Fruit fly (Drosophila melanogaster): ENCODE results near the gene Atg16.

The Atg16 gene

DNA sequence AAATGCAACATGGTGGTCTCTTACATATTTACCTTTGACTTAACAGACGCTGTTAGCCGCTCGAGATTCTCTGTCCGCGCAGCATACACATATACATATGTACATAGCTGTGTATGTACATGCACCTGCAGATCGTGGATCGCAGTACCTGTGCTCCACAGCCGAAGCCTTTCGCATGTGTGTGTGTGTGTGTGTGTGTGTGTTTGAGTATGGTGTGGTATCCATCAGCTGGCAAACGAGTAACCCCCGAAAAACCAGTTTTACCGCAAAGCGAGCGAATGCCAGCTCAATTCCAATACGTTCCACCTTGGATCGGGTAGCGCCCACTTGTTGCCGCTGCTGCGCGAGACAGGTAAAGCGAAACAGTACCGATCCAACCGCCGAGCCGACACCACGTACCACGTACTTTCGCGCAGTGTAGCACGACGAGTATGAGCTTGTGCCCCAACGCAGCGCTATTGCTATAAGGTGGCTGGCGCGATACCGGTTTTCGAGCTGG lies 6.4 kb upstream of the Atg16 start, which contains the start of gene Cad99C (continued):
- no peak for TF ChIP-seq Myb (GFP tag; optimal IDR thresholded peaks at IDR 0.05)
- peak; percentile 14 for TF ChIP-seq CG17829 (tag; optimal IDR thresholded peaks at IDR 0.05)
- peak; percentile 35; the same call in 1 of the 2 replicates for TF ChIP-seq unc-4 (GFP tag; IDR thresholded peaks at IDR 0.05; ENCODE audit: partially characterized antibody)
- TF ChIP-seq grn (GFP tag; optimal IDR thresholded peaks at IDR 0.05), result no peak
- TF ChIP-seq ci (GFP tag; IDR thresholded peaks at IDR 0.05), result peak; percentile 24; the same call in 1 of the 3 replicates
- peak in 1 of 2 experiments; percentile 27 for TF ChIP-seq Hr78 (GFP tag; optimal IDR thresholded peaks at IDR 0.05)
- TF ChIP-seq CG10543 (GFP tag; optimal IDR thresholded peaks at IDR 0.05), result peak; percentile 79
- TF ChIP-seq zfh1 (GFP tag; IDR thresholded peaks at IDR 0.05), result 0 out of 3 replicates have a peak, but pooled peaks have one; percentile 16
- TF ChIP-seq chn (GFP tag; optimal IDR thresholded peaks at IDR 0.05), result peak; percentile 31
- no peak for TF ChIP-seq PHDP (tag; optimal IDR thresholded peaks at IDR 0.05)
- no peak for TF ChIP-seq CG32767 (GFP tag; IDR thresholded peaks at IDR 0.05)
- peak; percentile 98 for TF ChIP-seq chinmo (GFP tag; IDR thresholded peaks at IDR 0.05; ENCODE audit: partially characterized antibody)
- peak; percentile 90 for TF ChIP-seq Deaf1 (tag; optimal IDR thresholded peaks at IDR 0.05)
- 0 out of 2 replicates have a peak, but pooled peaks have one; percentile 9 for TF ChIP-seq CG42726 (GFP tag; IDR thresholded peaks at IDR 0.05; ENCODE audit: partially characterized antibody)
- no peak for TF ChIP-seq sima (GFP tag; optimal IDR thresholded peaks at IDR 0.05)
- TF ChIP-seq zfh2 (GFP tag; optimal IDR thresholded peaks at IDR 0.05), result no peak
- TF ChIP-seq CG7987 (GFP tag; optimal IDR thresholded peaks at IDR 0.05), result peak; percentile 38
- peak; percentile 89 for TF ChIP-seq kah (GFP tag; optimal IDR thresholded peaks at IDR 0.05)
- TF ChIP-seq CG7839 (tag; optimal IDR thresholded peaks at IDR 0.05), result peak; percentile 5
- TF ChIP-seq CG10979 (tag; optimal IDR thresholded peaks at IDR 0.05), result no peak
- TF ChIP-seq chif (GFP tag; optimal IDR thresholded peaks at IDR 0.05), result no peak
- no peak for TF ChIP-seq Hr51 (GFP tag; optimal IDR thresholded peaks at IDR 0.05)
- TF ChIP-seq pfk (GFP tag; optimal IDR thresholded peaks at IDR 0.05), result peak; percentile 92
- peak; percentile 60 for TF ChIP-seq p53 (GFP tag; optimal IDR thresholded peaks at IDR 0.05)
- TF ChIP-seq CG2116 (GFP tag; optimal IDR thresholded peaks at IDR 0.05), result no peak
- TF ChIP-seq HHEX (GFP tag; optimal IDR thresholded peaks at IDR 0.05), result peak; percentile 31
- no peak for TF ChIP-seq BtbVII (GFP tag; optimal IDR thresholded peaks at IDR 0.05)
- no peak for TF ChIP-seq CG14965 (GFP tag; optimal IDR thresholded peaks at IDR 0.05; ENCODE audit: borderline replicate concordance)
- no peak for TF ChIP-seq CrebB (tag; optimal IDR thresholded peaks at IDR 0.05)
- TF ChIP-seq CG4820 (GFP tag; optimal IDR thresholded peaks at IDR 0.05), result no peak
- peak; percentile 44; the same call in 1 of the 2 replicates for TF ChIP-seq Bgb (GFP tag; IDR thresholded peaks at IDR 0.05; ENCODE audit: partially characterized antibody)
- TF ChIP-seq MBD-R2 (GFP tag; IDR thresholded peaks at IDR 0.05), result peak; percentile 22; the same call in 1 of the 2 replicates
- TF ChIP-seq pan (optimal IDR thresholded peaks at IDR 0.05), result no peak
- TF ChIP-seq pan (GFP tag; optimal IDR thresholded peaks at IDR 0.05 in 1 of 2, IDR thresholded peaks at IDR 0.05 in 1 of 2), result peak in 1 of 2 experiments; percentile 32
- peak; percentile 90 for TF ChIP-seq Jarid2 (GFP tag; optimal IDR thresholded peaks at IDR 0.05)
- peak; percentile 31 for TF ChIP-seq lab (GFP tag; optimal IDR thresholded peaks at IDR 0.05)
- TF ChIP-seq Adf1 (GFP tag; IDR thresholded peaks at IDR 0.05), result peak; percentile 36; the same call in 1 of the 2 replicates
- no peak for TF ChIP-seq Antp (GFP tag; optimal IDR thresholded peaks at IDR 0.05)
- no peak for TF ChIP-seq eyg (GFP tag; optimal IDR thresholded peaks at IDR 0.05)
- peak; percentile 51 for TF ChIP-seq Vsx1 (GFP tag; optimal IDR thresholded peaks at IDR 0.05)
- TF ChIP-seq CG7786 (GFP tag; optimal IDR thresholded peaks at IDR 0.05), result no peak
- no peak for TF ChIP-seq stwl (tag; optimal IDR thresholded peaks at IDR 0.05)
- no peak for TF ChIP-seq CG6254 (GFP tag; optimal IDR thresholded peaks at IDR 0.05)
- TF ChIP-seq Stat92E (GFP tag; optimal IDR thresholded peaks at IDR 0.05), result peak in 1 of 3 experiments; percentile 76
- TF ChIP-seq pb (GFP tag; optimal IDR thresholded peaks at IDR 0.05), result peak; percentile 38
- peak; percentile 57; the same call in 2 of the 3 replicates for TF ChIP-seq Opbp (GFP tag; IDR thresholded peaks at IDR 0.05; ENCODE audit: partially characterized antibody)
- peak; percentile 1 for TF ChIP-seq Side (GFP tag; optimal IDR thresholded peaks at IDR 0.05)
- TF ChIP-seq oc (tag; optimal IDR thresholded peaks at IDR 0.05), result peak; percentile 14

All from whole organism, embryonic.